Fruit fly (Drosophila melanogaster): ENCODE results near the gene Prps.

Gene Prps

DNA sequence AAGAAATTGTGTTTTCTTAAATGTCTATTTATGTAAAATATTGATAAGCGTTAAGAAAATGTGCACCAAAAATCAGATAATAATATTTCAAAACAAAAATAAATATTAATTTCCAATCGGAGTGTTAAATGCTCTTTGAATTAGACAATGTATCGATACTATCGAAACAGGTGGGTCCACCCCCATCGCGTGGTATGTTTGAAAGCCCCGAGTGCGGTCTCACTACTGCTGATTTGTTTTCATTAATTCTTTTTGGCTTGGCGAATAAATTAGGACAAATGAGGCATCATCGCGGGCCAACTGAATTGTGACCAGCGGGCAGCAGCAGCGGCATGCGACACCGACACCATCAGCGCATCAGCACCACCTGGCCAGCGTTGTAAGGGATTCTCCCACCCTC is 30.2 kb upstream of the Prps start, which contains the start of gene Naa60 (continued):
- TF ChIP-seq CG12299 (tag; optimal IDR thresholded peaks at IDR 0.05) = no peak
- peak; percentile 36 for TF ChIP-seq zen (tag; optimal IDR thresholded peaks at IDR 0.05)
- TF ChIP-seq Dip2 (GFP tag; IDR thresholded peaks at IDR 0.05) = no peak
- no peak for TF ChIP-seq Hr3 (GFP tag; optimal IDR thresholded peaks at IDR 0.05)
- no peak for TF ChIP-seq CG31365 (tag; optimal IDR thresholded peaks at IDR 0.05)
- no peak for TF ChIP-seq CG11695 (GFP tag; IDR thresholded peaks at IDR 0.05)
- no peak for TF ChIP-seq fd96Cb (tag; optimal IDR thresholded peaks at IDR 0.05)
- no peak for TF ChIP-seq CG12942 (GFP tag; optimal IDR thresholded peaks at IDR 0.05)
- no peak for TF ChIP-seq Hand (GFP tag; optimal IDR thresholded peaks at IDR 0.05)
- TF ChIP-seq Hmx (GFP tag; optimal IDR thresholded peaks at IDR 0.05) = no peak
- peak; percentile 88 for TF ChIP-seq CG6791 (GFP tag; IDR thresholded peaks at IDR 0.05; ENCODE audit: partially characterized antibody)
- TF ChIP-seq stwl (tag; optimal IDR thresholded peaks at IDR 0.05) = peak; percentile 57
- no peak for TF ChIP-seq Nf-YA (GFP tag; IDR thresholded peaks at IDR 0.05)
- no peak for TF ChIP-seq chif (GFP tag; optimal IDR thresholded peaks at IDR 0.05)
- TF ChIP-seq Adf1 (GFP tag; IDR thresholded peaks at IDR 0.05) = no peak
- no peak for TF ChIP-seq CG10565 (GFP tag; optimal IDR thresholded peaks at IDR 0.05)
- no peak for TF ChIP-seq bigmax (GFP tag; optimal IDR thresholded peaks at IDR 0.05)
- TF ChIP-seq CG10147 (GFP tag; optimal IDR thresholded peaks at IDR 0.05) = no peak
- TF ChIP-seq wor (GFP tag; IDR thresholded peaks at IDR 0.05) = no peak
- peak; percentile 24 for TF ChIP-seq grau (tag; optimal IDR thresholded peaks at IDR 0.05)
- TF ChIP-seq Eip74EF (GFP tag; optimal IDR thresholded peaks at IDR 0.05) = no peak
- TF ChIP-seq CG6813 (GFP tag; optimal IDR thresholded peaks at IDR 0.05) = no peak
- no peak for TF ChIP-seq CG1024 (GFP tag; IDR thresholded peaks at IDR 0.05)
- TF ChIP-seq MBD-R2 (GFP tag; IDR thresholded peaks at IDR 0.05) = peak; percentile 85
- TF ChIP-seq usp (GFP tag; optimal IDR thresholded peaks at IDR 0.05) = no peak
- no peak for TF ChIP-seq CG8359 (GFP tag; optimal IDR thresholded peaks at IDR 0.05; ENCODE audit: borderline replicate concordance)
- no peak for TF ChIP-seq jumu (GFP tag; optimal IDR thresholded peaks at IDR 0.05)
- TF ChIP-seq zen2 (GFP tag; IDR thresholded peaks at IDR 0.05; ENCODE audit: partially characterized antibody) = peak; percentile 89
- no peak for TF ChIP-seq bsh (GFP tag; optimal IDR thresholded peaks at IDR 0.05)
- no peak for TF ChIP-seq corto (GFP tag; optimal IDR thresholded peaks at IDR 0.05)
- TF ChIP-seq rib (GFP tag; IDR thresholded peaks at IDR 0.05) = no peak
- TF ChIP-seq CG8765 (GFP tag; IDR thresholded peaks at IDR 0.05) = no peak
- TF ChIP-seq HmgD (GFP tag; optimal IDR thresholded peaks at IDR 0.05) = no peak
- TF ChIP-seq Dek (tag; optimal IDR thresholded peaks at IDR 0.05) = no peak
- peak; percentile 24 for TF ChIP-seq CG17829 (tag; optimal IDR thresholded peaks at IDR 0.05)
- no peak for TF ChIP-seq repo (GFP tag; optimal IDR thresholded peaks at IDR 0.05)
- TF ChIP-seq Bgb (GFP tag; IDR thresholded peaks at IDR 0.05; ENCODE audit: partially characterized antibody) = peak; percentile 92
- peak; percentile 91 for TF ChIP-seq Scr (GFP tag; IDR thresholded peaks at IDR 0.05; ENCODE audit: partially characterized antibody)
- TF ChIP-seq kay (GFP tag; optimal IDR thresholded peaks at IDR 0.05) = no peak
- no peak for TF ChIP-seq fd102C (GFP tag; optimal IDR thresholded peaks at IDR 0.05)
- peak; percentile 94 for TF ChIP-seq kah (GFP tag; optimal IDR thresholded peaks at IDR 0.05)
- no peak for TF ChIP-seq CG9437 (GFP tag; optimal IDR thresholded peaks at IDR 0.05)
- TF ChIP-seq YL-1 (GFP tag; optimal IDR thresholded peaks at IDR 0.05) = peak; percentile 63
- peak; percentile 79 for TF ChIP-seq E2f2 (GFP tag; IDR thresholded peaks at IDR 0.05)
- TF ChIP-seq CG7786 (GFP tag; optimal IDR thresholded peaks at IDR 0.05) = no peak
- TF ChIP-seq Kr (GFP tag; optimal IDR thresholded peaks at IDR 0.05) = no peak
- TF ChIP-seq da (GFP tag; optimal IDR thresholded peaks at IDR 0.05) = no peak
- no peak for TF ChIP-seq CG9727 (GFP tag; optimal IDR thresholded peaks at IDR 0.05)
- TF ChIP-seq ind (GFP tag; optimal IDR thresholded peaks at IDR 0.05) = no peak
- peak; percentile 74 for TF ChIP-seq CG2129 (GFP tag; IDR thresholded peaks at IDR 0.05; ENCODE audit: partially characterized antibody)
- TF ChIP-seq CG30020 (tag; optimal IDR thresholded peaks at IDR 0.05) = peak; percentile 8

All from whole organism, embryonic.